Fruit fly (Drosophila melanogaster) whole organism, embryonic: ENCODE measurements around the gene CG11986.

Experiments
- Aef1 ChIP-seq: fragments of 200-800 bp; sonication (Bioruptor generic); IDR thresholded peaks from 3 replicates; pipeline ENCODE4 v1.3.6; 2022; ENCODE audit warnings: missing biosample characterization, missing genetic modification characterization
- Bteb2 ChIP-seq: fragments of 200-800 bp; sonication (Bioruptor generic); optimal IDR thresholded peaks from 2 replicates; lab custom pipeline; 2016; ENCODE audit warnings: missing biosample characterization, missing genetic modification characterization
- CG10147 ChIP-seq: fragments of 200-800 bp; sonication (Bioruptor generic); optimal IDR thresholded peaks from 2 replicates; lab custom pipeline; 2019; ENCODE audit warnings: missing biosample characterization, mild to moderate bottlenecking, missing genetic modification characterization, moderate library complexity
- CG10565 ChIP-seq: fragments of 200-800 bp; sonication (Bioruptor generic); optimal IDR thresholded peaks from 3 replicates; lab custom pipeline; 2016; ENCODE audit warnings: missing biosample characterization, mild to moderate bottlenecking, missing genetic modification characterization
- CG11247 ChIP-seq: fragments of 200-800 bp; sonication (Bioruptor generic); IDR thresholded peaks from 2 replicates; pipeline ENCODE4 v1.3.6; 2022; ENCODE audit warnings: missing biosample characterization, missing genetic modification characterization
- CG13287 ChIP-seq: fragments of 200-800 bp; sonication (Bioruptor generic); IDR thresholded peaks from 2 replicates; pipeline ENCODE4 v1.3.6; 2022; ENCODE audit warnings: missing biosample characterization, missing genetic modification characterization; ENCODE audit not compliant: partially characterized antibody
- CG13296 ChIP-seq: fragments of 200-800 bp; sonication (Bioruptor generic); optimal IDR thresholded peaks from 3 replicates; lab custom pipeline; 2018; ENCODE audit warnings: missing biosample characterization, mild to moderate bottlenecking, missing genetic modification characterization
- CG15269 ChIP-seq: fragments of 200-800 bp; sonication (Bioruptor generic); optimal IDR thresholded peaks from 2 replicates; lab custom pipeline; 2018; ENCODE audit warnings: missing biosample characterization, mild to moderate bottlenecking, missing genetic modification characterization, moderate library complexity
- CG16815 ChIP-seq: fragments of 200-800 bp; sonication (Bioruptor generic); optimal IDR thresholded peaks from 3 replicates; lab custom pipeline; 2017; ENCODE audit warnings: missing biosample characterization, mild to moderate bottlenecking, missing genetic modification characterization
- CG17186 ChIP-seq: fragments of 200-800 bp; sonication (Bioruptor generic); optimal IDR thresholded peaks from 3 replicates; lab custom pipeline; 2017; ENCODE audit warnings: missing biosample characterization, missing genetic modification reagents, missing genetic modification characterization
- CG18011 ChIP-seq: fragments of 200-800 bp; sonication (Bioruptor generic); optimal IDR thresholded peaks from 2 replicates; lab custom pipeline; 2017; ENCODE audit warnings: missing biosample characterization, missing genetic modification characterization, mild to moderate bottlenecking, moderate library complexity, missing genotype
- CG18599 ChIP-seq: fragments of 200-800 bp; sonication (Bioruptor generic); optimal IDR thresholded peaks from 3 replicates; lab custom pipeline; 2017; ENCODE audit warnings: missing biosample characterization, missing genetic modification characterization, mild to moderate bottlenecking, moderate library complexity, missing genetic modification reagents
- CG2129 ChIP-seq: fragments of 200-800 bp; sonication (Bioruptor generic); IDR thresholded peaks from 2 replicates; pipeline ENCODE4 v1.3.6; 2022; ENCODE audit warnings: missing biosample characterization, missing genetic modification characterization; ENCODE audit not compliant: partially characterized antibody
- CG3065 ChIP-seq: fragments of 200-800 bp; sonication (Bioruptor generic); optimal IDR thresholded peaks from 2 replicates; lab custom pipeline; 2016; ENCODE audit warnings: missing biosample characterization, missing genetic modification characterization
- CG8388 ChIP-seq: fragments of 200-800 bp; sonication (Bioruptor generic); optimal IDR thresholded peaks from 2 replicates; lab custom pipeline; 2019; ENCODE audit warnings: missing biosample characterization, mild to moderate bottlenecking, missing genetic modification characterization, moderate library complexity
- CG9437 ChIP-seq: fragments of 200-800 bp; sonication (Bioruptor generic); optimal IDR thresholded peaks from 2 replicates; lab custom pipeline; 2018; ENCODE audit warnings: missing biosample characterization, mild to moderate bottlenecking, missing genetic modification characterization
- CG9876 ChIP-seq: fragments of 200-800 bp; sonication (Bioruptor generic); optimal IDR thresholded peaks from 2 replicates; lab custom pipeline; 2016; ENCODE audit warnings: missing biosample characterization, missing genetic modification characterization
- CHES-1-like ChIP-seq: fragments of 200-800 bp; sonication (Bioruptor generic); optimal IDR thresholded peaks from 2 replicates; lab custom pipeline; 2016; ENCODE audit warnings: missing biosample characterization, missing genetic modification characterization
- Dip2 ChIP-seq: fragments of 200-800 bp; sonication (Bioruptor generic); IDR thresholded peaks from 2 replicates; pipeline ENCODE4 v1.3.6; 2022; ENCODE audit warnings: missing biosample characterization, missing genetic modification characterization
- Dip3 ChIP-seq: fragments of 200-800 bp; sonication (Bioruptor generic); optimal IDR thresholded peaks from 3 replicates; lab custom pipeline; 2016; ENCODE audit warnings: missing biosample characterization, missing genetic modification characterization
- Gsc ChIP-seq: fragments of 200-800 bp; sonication (Bioruptor generic); IDR thresholded peaks from 2 replicates; pipeline ENCODE4 v1.3.6; 2022; ENCODE audit warnings: missing biosample characterization, missing genetic modification characterization
- HLH54F ChIP-seq: fragments of 200-800 bp; sonication (Bioruptor generic); optimal IDR thresholded peaks from 3 replicates; lab custom pipeline; 2016; ENCODE audit warnings: missing biosample characterization, missing genetic modification characterization
- Hsf ChIP-seq: fragments of 200-800 bp; sonication (Bioruptor generic); optimal IDR thresholded peaks from 3 replicates; lab custom pipeline; 2016; ENCODE audit warnings: missing biosample characterization, missing genetic modification characterization
- Mad ChIP-seq: fragments of 200-800 bp; sonication (Bioruptor generic); optimal IDR thresholded peaks from 2 replicates; lab custom pipeline; 2016; ENCODE audit warnings: missing biosample characterization, missing genetic modification characterization
- Mes4 ChIP-seq: fragments of 200-800 bp; sonication (Bioruptor generic); optimal IDR thresholded peaks from 2 replicates; lab custom pipeline; 2016; ENCODE audit warnings: missing biosample characterization, missing genetic modification characterization
- Nf-YB ChIP-seq: fragments of 200-800 bp; sonication (Bioruptor generic); optimal IDR thresholded peaks from 3 replicates; lab custom pipeline; 2019; ENCODE audit warnings: missing biosample characterization, mild to moderate bottlenecking, missing genetic modification characterization, moderate library complexity
- Side ChIP-seq: fragments of 200-800 bp; sonication (Bioruptor generic); optimal IDR thresholded peaks from 2 replicates; lab custom pipeline; 2016; ENCODE audit warnings: missing biosample characterization, missing genetic modification characterization
- Taf1 ChIP-seq: fragments of 200-800 bp; sonication (Bioruptor generic); IDR thresholded peaks from 2 replicates; pipeline ENCODE4 v1.3.6; 2022; ENCODE audit warnings: missing biosample characterization, missing genetic modification characterization
- ab ChIP-seq: fragments of 200-800 bp; sonication (Bioruptor generic); optimal IDR thresholded peaks from 2 replicates; lab custom pipeline; 2016; ENCODE audit warnings: missing biosample characterization, missing genetic modification characterization
- ac ChIP-seq: fragments of 200-800 bp; sonication (Bioruptor generic); optimal IDR thresholded peaks from 3 replicates; lab custom pipeline; 2017; ENCODE audit warnings: missing biosample characterization, mild to moderate bottlenecking, missing genetic modification characterization
- bcd ChIP-seq: fragments of 200-800 bp; sonication (Bioruptor generic); optimal IDR thresholded peaks from 2 replicates; lab custom pipeline; 2017; ENCODE audit warnings: missing biosample characterization, mild to moderate bottlenecking, missing genetic modification characterization
- bigmax ChIP-seq: fragments of 200-800 bp; sonication (Bioruptor generic); optimal IDR thresholded peaks from 2 replicates; lab custom pipeline; 2018; ENCODE audit warnings: missing biosample characterization, mild to moderate bottlenecking, missing genetic modification characterization
- dmrt11E ChIP-seq: fragments of 200-800 bp; sonication (Bioruptor generic); optimal IDR thresholded peaks from 3 replicates; lab custom pipeline; 2018; ENCODE audit warnings: missing biosample characterization, mild to moderate bottlenecking, missing genetic modification characterization, moderate library complexity
- ems ChIP-seq: fragments of 200-800 bp; sonication (Bioruptor generic); optimal IDR thresholded peaks from 3 replicates; lab custom pipeline; 2016; ENCODE audit warnings: missing biosample characterization, missing genetic modification characterization
- fd96Cb ChIP-seq: fragments of 200-800 bp; sonication (Bioruptor generic); optimal IDR thresholded peaks from 2 replicates; lab custom pipeline; 2018; ENCODE audit warnings: missing biosample characterization, mild to moderate bottlenecking, missing genetic modification characterization, moderate library complexity
- grn ChIP-seq: fragments of 200-800 bp; sonication (Bioruptor generic); optimal IDR thresholded peaks from 3 replicates; lab custom pipeline; 2017; ENCODE audit warnings: missing biosample characterization, missing genetic modification characterization
- lola ChIP-seq, 3 experiments: fragments of >200 bp in 2 of 3; fragments of 200-800 bp in 1 of 3; sonication (Bioruptor generic) in 1 of 3; optimal IDR thresholded peaks; 2 replicates each; lab custom pipeline; 2017 to 2019; ENCODE audit warnings: missing biosample characterization in 3 of 3, missing genetic modification characterization in 3 of 3, mild to moderate bottlenecking in 1 of 3, moderate library complexity in 1 of 3
- luna ChIP-seq: fragments of 200-800 bp; sonication (Bioruptor generic); optimal IDR thresholded peaks from 2 replicates; lab custom pipeline; 2016; ENCODE audit warnings: missing biosample characterization, missing genetic modification characterization
- nerfin-1 ChIP-seq: fragments of 200-800 bp; sonication (Bioruptor generic); optimal IDR thresholded peaks from 3 replicates; lab custom pipeline; 2019; ENCODE audit warnings: missing biosample characterization, mild to moderate bottlenecking, missing genetic modification characterization, moderate library complexity
- onecut ChIP-seq: fragments of 200-800 bp; sonication (Bioruptor generic); IDR thresholded peaks from 2 replicates; pipeline ENCODE4 v1.3.6; 2022; ENCODE audit warnings: missing biosample characterization, missing genetic modification characterization
- phol ChIP-seq: fragments of 200-800 bp; sonication (Bioruptor generic); optimal IDR thresholded peaks from 3 replicates; lab custom pipeline; 2018; ENCODE audit warnings: missing biosample characterization, mild to moderate bottlenecking, missing genetic modification characterization, moderate library complexity
- prd ChIP-seq, 3 experiments: fragments of >200 bp in 2 of 3; fragments of 200-800 bp in 1 of 3; sonication (Bioruptor generic) in 1 of 3; optimal IDR thresholded peaks in 2 of 3; IDR thresholded peaks in 1 of 3; 2 replicates in 2 of 3; 3 replicates in 1 of 3; pipeline versions ENCODE4 v1.3.6 to Lab custom; 2017 to 2022; ENCODE audit warnings: missing biosample characterization in 1 of 3, missing genetic modification characterization in 1 of 3
- repo ChIP-seq: fragments of 200-800 bp; sonication (Bioruptor generic); optimal IDR thresholded peaks from 2 replicates; lab custom pipeline; 2016; ENCODE audit warnings: missing biosample characterization, missing genetic modification characterization
- sd ChIP-seq: fragments of 200-800 bp; sonication (Bioruptor generic); optimal IDR thresholded peaks from 3 replicates; lab custom pipeline; 2018; ENCODE audit warnings: missing biosample characterization, mild to moderate bottlenecking, missing genetic modification characterization, moderate library complexity
- sqz ChIP-seq: fragments of 200-800 bp; sonication (Bioruptor generic); optimal IDR thresholded peaks from 3 replicates; lab custom pipeline; 2018; ENCODE audit warnings: missing biosample characterization, mild to moderate bottlenecking, missing genetic modification characterization
- stc ChIP-seq: fragments of 200-800 bp; sonication (Bioruptor generic); IDR thresholded peaks from 2 replicates; pipeline ENCODE4 v1.3.6; 2022; ENCODE audit warnings: missing biosample characterization, missing genetic modification characterization
- ttk ChIP-seq: fragments of 200-800 bp; sonication (Bioruptor generic); IDR thresholded peaks from 2 replicates; pipeline ENCODE4 v2.1.2; 2022; ENCODE audit warnings: missing biosample characterization, missing genetic modification characterization
- unpg ChIP-seq: fragments of 200-800 bp; sonication (Bioruptor generic); optimal IDR thresholded peaks from 3 replicates; lab custom pipeline; 2018; ENCODE audit warnings: missing biosample characterization, mild to moderate bottlenecking, missing genetic modification characterization, moderate library complexity

The CG11986 gene

DNA sequence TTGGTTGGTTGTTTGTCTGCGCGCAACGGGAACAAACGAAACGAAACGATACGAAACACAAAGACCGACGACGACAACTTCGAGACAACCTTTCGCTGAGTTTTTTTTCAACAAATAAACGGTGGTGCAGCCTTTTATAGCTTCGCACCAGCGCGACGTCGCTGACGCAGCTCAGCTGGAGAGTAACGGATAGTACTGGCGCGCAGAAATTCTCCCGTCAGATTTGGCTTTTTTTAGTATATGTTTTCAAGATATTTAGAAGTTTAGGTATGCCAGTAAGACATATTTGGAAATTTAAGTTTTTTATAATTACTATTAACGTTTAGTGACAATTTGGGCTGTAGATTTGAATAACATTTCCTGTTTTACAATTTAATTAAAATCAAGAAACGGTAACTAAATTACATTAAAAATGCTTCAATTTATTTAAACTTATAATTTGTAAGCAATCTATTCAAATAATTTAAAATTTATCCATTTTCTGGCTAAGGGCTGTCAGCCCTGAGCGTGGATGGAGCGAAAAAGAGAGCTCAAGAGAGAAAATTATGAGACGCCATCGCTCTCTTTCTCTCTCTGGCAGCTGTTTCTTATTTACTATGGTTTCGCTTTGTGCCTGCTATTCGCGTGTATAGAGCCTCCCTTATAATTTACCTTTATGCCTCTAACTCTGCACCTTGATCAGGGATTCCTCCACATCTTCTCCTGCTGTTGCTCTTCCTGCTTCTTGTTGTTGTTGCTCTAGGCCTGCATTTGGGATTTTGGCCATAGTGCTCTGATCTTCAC, 18.6 kb downstream of the CG11986 start (continued):
- TF ChIP-seq CG16815 (GFP tag; lab: Kevin White, UChicago) (peak; percentile 41), ab (GFP tag; lab: Kevin White, UChicago) (no peak), fd96Cb (peak; percentile 66), Taf1 (GFP tag; lab: Robert Waterston, UW) (no peak; the same call in 1 of the 2 replicates), luna (GFP tag; lab: Kevin White, UChicago) (no peak), Gsc (GFP tag; lab: Robert Waterston, UW) (no peak), prd (optimal IDR thresholded peaks at IDR 0.05; lab: Kevin White, UChicago) (no peak), prd (GFP tag; IDR thresholded peaks at IDR 0.05; lab: Robert Waterston, UW) (no peak; the same call in 1 of the 3 replicates), bigmax (GFP tag; lab: Kevin White, UChicago) (no peak), Side (GFP tag; lab: Kevin White, UChicago) (peak; percentile 45), CG2129 (GFP tag; lab: Robert Waterston, UW) (no peak), sqz (GFP tag; lab: Kevin White, UChicago) (peak; percentile 97), CG10147 (peak; percentile 92), CG9876 (GFP tag; lab: Kevin White, UChicago) (no peak), unpg (GFP tag; lab: Kevin White, UChicago) (peak; percentile 80), CHES-1-like (GFP tag; lab: Kevin White, UChicago) (no peak), sd (peak; percentile 76), CG8388 (GFP tag; lab: Kevin White, UChicago) (peak; percentile 85), onecut (GFP tag; lab: Robert Waterston, UW) (peak; percentile 60), CG3065 (GFP tag; lab: Kevin White, UChicago) (peak; percentile 56), repo (GFP tag; lab: Kevin White, UChicago) (no peak), phol (peak; percentile 87), ac (GFP tag; lab: Kevin White, UChicago) (no peak), CG15269 (tag; lab: Kevin White, UChicago) (peak; percentile 89), bcd (GFP tag; lab: Kevin White, UChicago) (peak; percentile 82), grn (GFP tag; lab: Kevin White, UChicago) (peak; percentile 14), CG13287 (peak; percentile 42; the same call in 1 of the 2 replicates), Aef1 (peak; percentile 46; the same call in 2 of the 3 replicates), CG17186 (peak; percentile 14), lola (GFP tag; optimal IDR thresholded peaks at IDR 0.05; lab: Kevin White, UChicago) (peak in 1 of 3 experiments; percentile 92), CG9437 (GFP tag; lab: Kevin White, UChicago) (peak; percentile 82), CG18011 (GFP tag; lab: Kevin White, UChicago) (peak; percentile 41), CG18599 (GFP tag; lab: Kevin White, UChicago) (peak; percentile 89), Hsf (peak; percentile 64), Bteb2 (GFP tag; lab: Kevin White, UChicago) (peak; percentile 43), Nf-YB (GFP tag; lab: Kevin White, UChicago) (peak; percentile 79), Mad (peak; percentile 50), ttk (GFP tag; lab: Robert Waterston, UW) (0 out of 2 replicates have a peak, but pooled peaks have one; percentile 14), CG11247 (GFP tag; lab: Robert Waterston, UW) (no peak; the same call in 1 of the 2 replicates), dmrt11E (tag; lab: Kevin White, UChicago) (peak; percentile 85), Mes4 (GFP tag; lab: Kevin White, UChicago) (peak; percentile 50), nerfin-1 (tag; lab: Kevin White, UChicago) (peak; percentile 93), CG13296 (peak; percentile 88), Dip2 (no peak), ems (GFP tag; lab: Kevin White, UChicago) (peak; percentile 29), stc (GFP tag; lab: Robert Waterston, UW) (peak; percentile 31; the same call in 1 of the 2 replicates), HLH54F (GFP tag; lab: Kevin White, UChicago) (peak; percentile 51), Dip3 (GFP tag; lab: Kevin White, UChicago) (peak; percentile 20), CG10565 (GFP tag; lab: Kevin White, UChicago) (no peak)
